Worm (Caenorhabditis elegans): ENCODE measurements around the gene F39B3.7.

- TF ChIP-seq nhr-25 (tag; optimal IDR thresholded peaks at IDR 0.05; ENCODE audit: borderline replicate concordance, insufficient read depth): no peak
- TF ChIP-seq nhr-237 (tag; optimal IDR thresholded peaks at IDR 0.05): no peak
- TF ChIP-seq lir-3 (tag; optimal IDR thresholded peaks at IDR 0.05): no peak
- TF ChIP-seq mdl-1 (tag; optimal IDR thresholded peaks at IDR 0.05): no peak
- no peak for TF ChIP-seq ztf-11 (tag; optimal IDR thresholded peaks at IDR 0.05)
- no peak for TF ChIP-seq lin-13 (GFP tag; optimal IDR thresholded peaks at IDR 0.05)
- no peak for TF ChIP-seq ces-1 (GFP tag; optimal IDR thresholded peaks at IDR 0.05)
- no peak for TF ChIP-seq F49E8.2 (tag; optimal IDR thresholded peaks at IDR 0.05; ENCODE audit: borderline replicate concordance)
- no peak for TF ChIP-seq hlh-11 (tag; optimal IDR thresholded peaks at IDR 0.05)
- TF ChIP-seq T20F7.1 (GFP tag; optimal IDR thresholded peaks at IDR 0.05): no peak
- no peak for TF ChIP-seq ama-1 (optimal IDR thresholded peaks at IDR 0.05)
- no peak for TF ChIP-seq unc-62 (GFP tag; optimal IDR thresholded peaks at IDR 0.05 in 1 of 2)
- TF ChIP-seq unc-62 (tag; optimal IDR thresholded peaks at IDR 0.05): no peak
Observed at ce11 chrX:17609948-17610347, 42.7 kb upstream of the F39B3.7 start, which contains the start of gene C16H3.3.

Measured in whole organism, L4 larva.